Worm (Caenorhabditis elegans): ENCODE measurements around the gene srd-1.

The srd-1 gene

ce11 chrII:10204428-10205049 is 22.0 kb upstream of the srd-1 start (continued):
- TF ChIP-seq unc-3 (GFP tag; conservative IDR thresholded peaks at IDR 0.05) (no peak), unc-3 (tag; optimal IDR thresholded peaks at IDR 0.05) (no peak), ttx-3 (tag; optimal IDR thresholded peaks at IDR 0.05) (no peak), odd-2 (tag; optimal IDR thresholded peaks at IDR 0.05) (no peak), nhr-11 (tag; optimal IDR thresholded peaks at IDR 0.05) (no peak), ama-1 (optimal IDR thresholded peaks at IDR 0.05) (no peak), sox-2 (GFP tag; IDR thresholded peaks at IDR 0.05) (no peak)

ce11 chrII:10203765-10204164 is 21.2 kb upstream of the srd-1 start:
- no peak for TF ChIP-seq hlh-15 (tag; optimal IDR thresholded peaks at IDR 0.05)
- TF ChIP-seq dve-1 (tag; optimal IDR thresholded peaks at IDR 0.05): peak; percentile 12

- TF ChIP-seq unc-55 (GFP tag; optimal IDR thresholded peaks at IDR 0.05) (peak; percentile 11), unc-86 (tag; optimal IDR thresholded peaks at IDR 0.05) (no peak)
Measured at ce11 chrII:10203067-10203466, 20.5 kb upstream of the srd-1 start.

- TF ChIP-seq ceh-2 (tag; optimal IDR thresholded peaks at IDR 0.05) (peak; percentile 9), lim-6 (tag; optimal IDR thresholded peaks at IDR 0.05) (no peak), ceh-18 (tag; optimal IDR thresholded peaks at IDR 0.05) (peak; percentile 31), F13H6.1 (tag; optimal IDR thresholded peaks at IDR 0.05) (no peak), hlh-8 (tag; optimal IDR thresholded peaks at IDR 0.05) (peak; percentile 51), ceh-24 (tag; optimal IDR thresholded peaks at IDR 0.05) (no peak), ceh-45 (GFP tag; IDR thresholded peaks at IDR 0.05) (no peak), tbx-2 (tag; optimal IDR thresholded peaks at IDR 0.05) (peak; percentile 69), tbx-7 (tag; optimal IDR thresholded peaks at IDR 0.05) (no peak), ceh-34 (tag; optimal IDR thresholded peaks at IDR 0.05) (peak; percentile 61), zip-5 (tag; optimal IDR thresholded peaks at IDR 0.05) (no peak), syd-9 (tag; optimal IDR thresholded peaks at IDR 0.05) (peak; percentile 23), sox-4 (tag; optimal IDR thresholded peaks at IDR 0.05) (no peak), pqm-1 (tag; optimal IDR thresholded peaks at IDR 0.05) (no peak), pha-2 (tag; optimal IDR thresholded peaks at IDR 0.05) (no peak), hlh-6 (tag; optimal IDR thresholded peaks at IDR 0.05) (no peak), fkh-6 (tag; optimal IDR thresholded peaks at IDR 0.05) (peak; percentile 47), fkh-10 (GFP tag; optimal IDR thresholded peaks at IDR 0.05) (no peak), ceh-14 (tag; optimal IDR thresholded peaks at IDR 0.05) (peak; percentile 49), unc-55 (GFP tag; optimal IDR thresholded peaks at IDR 0.05) (peak; percentile 52), hlh-13 (GFP tag; optimal IDR thresholded peaks at IDR 0.05) (peak; percentile 4), K09A11.1 (tag; optimal IDR thresholded peaks at IDR 0.05; ENCODE audit: insufficient read depth) (no peak), elt-2 (tag; optimal IDR thresholded peaks at IDR 0.05) (peak; percentile 10), ceh-19 (GFP tag; optimal IDR thresholded peaks at IDR 0.05) (peak; percentile 70), ets-4 (tag; optimal IDR thresholded peaks at IDR 0.05) (peak; percentile 31), K02D7.2 (tag; optimal IDR thresholded peaks at IDR 0.05) (no peak), ceh-31 (tag; optimal IDR thresholded peaks at IDR 0.05) (peak; percentile 80), che-1 (tag; optimal IDR thresholded peaks at IDR 0.05) (no peak), ref-2 (tag; optimal IDR thresholded peaks at IDR 0.05) (peak; percentile 64), madf-2 (tag; optimal IDR thresholded peaks at IDR 0.05) (peak; percentile 37), nfya-1 (tag; optimal IDR thresholded peaks at IDR 0.05) (peak; percentile 79), unc-42 (tag; optimal IDR thresholded peaks at IDR 0.05) (peak; percentile 59), rnt-1 (tag; optimal IDR thresholded peaks at IDR 0.05) (peak; percentile 14), hlh-30 (tag; optimal IDR thresholded peaks at IDR 0.05; ENCODE audit: insufficient read depth) (peak; percentile 81), sox-2 (GFP tag; IDR thresholded peaks at IDR 0.05) (no peak), ceh-30 (tag; optimal IDR thresholded peaks at IDR 0.05) (no peak), ceh-22 (tag; optimal IDR thresholded peaks at IDR 0.05) (no peak)
Measured at ce11 chrII:10202275-10202674, 19.7 kb upstream of the srd-1 start.

All from whole organism, late embryonic.